Fruit fly (Drosophila melanogaster) whole organism, wandering third instar larva: ENCODE data around the gene CG13113.

Experiments
- Abd-B ChIP-seq: fragments of >200 bp; optimal IDR thresholded peaks from 2 replicates; lab custom pipeline; 2017; ENCODE audit warnings: missing biosample characterization, missing genetic modification characterization
- CG32264 ChIP-seq: fragments of 200-800 bp; sonication (Bioruptor generic); optimal IDR thresholded peaks from 2 replicates; lab custom pipeline; 2016; ENCODE audit warnings: missing biosample characterization, missing genetic modification characterization
- CG9705 ChIP-seq: fragments of 200-800 bp; sonication (Bioruptor generic); optimal IDR thresholded peaks from 2 replicates; lab custom pipeline; 2018; ENCODE audit warnings: missing biosample characterization, mild to moderate bottlenecking, missing genetic modification characterization
- CrebA ChIP-seq: fragments of 200-800 bp; sonication (Bioruptor generic); optimal IDR thresholded peaks from 2 replicates; lab custom pipeline; 2016; ENCODE audit warnings: missing biosample characterization, mild to moderate bottlenecking, missing genetic modification characterization, borderline replicate concordance
- Dfd ChIP-seq: fragments of >200 bp; optimal IDR thresholded peaks from 2 replicates; lab custom pipeline; 2017; ENCODE audit warnings: missing biosample characterization, missing genetic modification characterization
- Dif ChIP-seq: fragments of 200-275, 200-300 bp; sonication (Bioruptor generic); optimal IDR thresholded peaks from 2 replicates; lab custom pipeline; 2018; ENCODE audit warnings: missing biosample characterization, missing genetic modification characterization; ENCODE audit not compliant: partially characterized antibody
- GATAd ChIP-seq: sonication (Bioruptor generic); optimal IDR thresholded peaks from 2 replicates; lab custom pipeline; 2016; ENCODE audit warnings: missing biosample characterization, missing genetic modification characterization
- HLH106 ChIP-seq: fragments of 200-800 bp; optimal IDR thresholded peaks from 3 replicates; lab custom pipeline; 2019; ENCODE audit warnings: missing biosample characterization, mild to moderate bottlenecking, missing genetic modification characterization, moderate library complexity
- Hnf4 ChIP-seq: fragments of 200-800 bp; sonication (Bioruptor generic); optimal IDR thresholded peaks from 2 replicates; lab custom pipeline; 2016; ENCODE audit warnings: missing biosample characterization, mild to moderate bottlenecking, missing genetic modification characterization
- Hr78 ChIP-seq: fragments of >200 bp; optimal IDR thresholded peaks from 2 replicates; lab custom pipeline; 2017; ENCODE audit warnings: missing biosample characterization, missing genetic modification characterization
- Hr83 ChIP-seq: fragments of 200-300 bp; sonication (Bioruptor generic); optimal IDR thresholded peaks from 2 replicates; lab custom pipeline; 2016; ENCODE audit warnings: missing biosample characterization, mild to moderate bottlenecking, missing genetic modification characterization, moderate library complexity; ENCODE audit not compliant: poor library complexity, severe bottlenecking
- Jra ChIP-seq: sonication (Bioruptor generic); optimal IDR thresholded peaks from 2 replicates; lab custom pipeline; 2016; ENCODE audit warnings: missing biosample characterization, missing genetic modification characterization
- Mio ChIP-seq: sonication (Bioruptor generic); optimal IDR thresholded peaks from 2 replicates; lab custom pipeline; 2016; ENCODE audit warnings: missing biosample characterization, missing genetic modification characterization
- Myc ChIP-seq: fragments of >200 bp; optimal IDR thresholded peaks from 2 replicates; lab custom pipeline; 2017
- N ChIP-seq: fragments of >200 bp; optimal IDR thresholded peaks from 2 replicates; lab custom pipeline; 2018; ENCODE audit warnings: missing biosample characterization, missing external identifiers, missing genetic modification characterization
- OdsH ChIP-seq: fragments of 200-800 bp; sonication (Bioruptor generic); optimal IDR thresholded peaks from 2 replicates; lab custom pipeline; 2016; ENCODE audit warnings: missing biosample characterization, mild to moderate bottlenecking, missing genetic modification characterization
- Rel ChIP-seq, 2 experiments: fragments of 200-800 bp; sonication (Bioruptor generic) in 1 of 2; optimal IDR thresholded peaks; 2 replicates in 1 of 2; 3 replicates in 1 of 2; lab custom pipeline; 2016 to 2019; ENCODE audit warnings: mild to moderate bottlenecking in 2 of 2, missing biosample characterization in 2 of 2, missing genetic modification characterization in 2 of 2, moderate library complexity in 1 of 2
- Sp1 ChIP-seq: fragments of 200-800 bp; sonication (Bioruptor generic); optimal IDR thresholded peaks from 3 replicates; lab custom pipeline; 2019; ENCODE audit warnings: missing biosample characterization, mild to moderate bottlenecking, missing genetic modification characterization, moderate library complexity
- Vsx2 ChIP-seq: fragments of 200-300, 225-300 bp; sonication (Bioruptor generic); optimal IDR thresholded peaks from 2 replicates; lab custom pipeline; 2018; ENCODE audit warnings: missing biosample characterization, missing genetic modification characterization; ENCODE audit not compliant: partially characterized antibody
- br ChIP-seq: fragments of 200-800 bp; sonication (Bioruptor generic); optimal IDR thresholded peaks from 2 replicates; lab custom pipeline; 2016; ENCODE audit warnings: missing biosample characterization, missing genetic modification characterization
- brk ChIP-seq: fragments of 200-800 bp; sonication (Bioruptor generic); optimal IDR thresholded peaks from 2 replicates; lab custom pipeline; 2016; ENCODE audit warnings: missing biosample characterization, mild to moderate bottlenecking, missing genetic modification characterization
- dl ChIP-seq, 2 experiments: fragments of 175-275, 200-275 bp in 1 of 2; fragments of 200-275 bp in 1 of 2; sonication (Bioruptor generic); optimal IDR thresholded peaks; lab custom pipeline; 2018; ENCODE audit warnings: mild to moderate bottlenecking in 2 of 2, missing biosample characterization in 2 of 2, missing genetic modification characterization in 2 of 2, moderate library complexity in 2 of 2; ENCODE audit not compliant: partially characterized antibody in 2 of 2, insufficient read depth in 1 of 2
- dmrt93B ChIP-seq: fragments of 200-800 bp; sonication (Bioruptor generic); optimal IDR thresholded peaks from 2 replicates; lab custom pipeline; 2018; ENCODE audit warnings: missing biosample characterization, mild to moderate bottlenecking, missing genetic modification characterization
- dsf ChIP-seq: sonication (Bioruptor generic); optimal IDR thresholded peaks from 2 replicates; lab custom pipeline; 2016; ENCODE audit warnings: missing biosample characterization, missing genetic modification characterization, borderline replicate concordance
- ey ChIP-seq: fragments of 200-800 bp; sonication (Bioruptor generic); optimal IDR thresholded peaks from 2 replicates; lab custom pipeline; 2016; ENCODE audit warnings: missing biosample characterization, missing genetic modification characterization
- foxo ChIP-seq, 2 experiments: fragments of 200-800 bp; sonication (Bioruptor generic); optimal IDR thresholded peaks; 2 replicates in 1 of 2; 3 replicates in 1 of 2; lab custom pipeline; 2016 to 2017; ENCODE audit warnings: missing biosample characterization in 2 of 2, missing genetic modification characterization in 2 of 2
- fru ChIP-seq: fragments of 200-800 bp; sonication (Bioruptor generic); optimal IDR thresholded peaks from 3 replicates; lab custom pipeline; 2016; ENCODE audit warnings: missing biosample characterization, mild to moderate bottlenecking, missing genetic modification characterization
- h ChIP-seq: fragments of 200-800 bp; sonication (Bioruptor generic); optimal IDR thresholded peaks from 3 replicates; lab custom pipeline; 2016; ENCODE audit warnings: missing biosample characterization, mild to moderate bottlenecking, missing genetic modification characterization
- lola ChIP-seq: fragments of >200 bp; optimal IDR thresholded peaks from 2 replicates; lab custom pipeline; 2017; ENCODE audit warnings: missing biosample characterization, missing genetic modification characterization
- pan ChIP-seq: fragments of >200 bp; optimal IDR thresholded peaks from 2 replicates; lab custom pipeline; 2017
- psq ChIP-seq: fragments of 200-800 bp; sonication (Bioruptor generic); optimal IDR thresholded peaks from 3 replicates; lab custom pipeline; 2017; ENCODE audit warnings: missing biosample characterization, mild to moderate bottlenecking, missing genetic modification characterization, moderate library complexity
- rgr ChIP-seq: fragments of 200-800 bp; sonication (Bioruptor generic); optimal IDR thresholded peaks from 3 replicates; lab custom pipeline; 2016; ENCODE audit warnings: missing biosample characterization, mild to moderate bottlenecking, missing genetic modification characterization
- sage ChIP-seq: fragments of 200-800 bp; sonication (Bioruptor generic); optimal IDR thresholded peaks from 2 replicates; lab custom pipeline; 2016; ENCODE audit warnings: missing biosample characterization, mild to moderate bottlenecking, missing genetic modification characterization
- sv ChIP-seq: fragments of 200-800 bp; sonication (Bioruptor generic); optimal IDR thresholded peaks from 3 replicates; lab custom pipeline; 2016; ENCODE audit warnings: missing biosample characterization, missing genetic modification characterization
- tai ChIP-seq: sonication (Bioruptor generic); optimal IDR thresholded peaks from 2 replicates; lab custom pipeline; 2016; ENCODE audit warnings: missing biosample characterization, missing genetic modification characterization
- usp ChIP-seq: fragments of >200 bp; optimal IDR thresholded peaks from 2 replicates; lab custom pipeline; 2017; ENCODE audit warnings: missing biosample characterization, missing genetic modification characterization

CG13113 gene

dm6 chr2L:9512401-9513198 lies 31.4 kb upstream of the CG13113 start:
- no peak for TF ChIP-seq CrebA (GFP tag; lab: Kevin White, UChicago)
- TF ChIP-seq h = no peak
- TF ChIP-seq CG32264 = no peak
- TF ChIP-seq ey (GFP tag; lab: Kevin White, UChicago) = no peak
- TF ChIP-seq foxo (GFP tag; optimal IDR thresholded peaks at IDR 0.05; lab: Kevin White, UChicago) = no peak
- TF ChIP-seq Rel (GFP tag; optimal IDR thresholded peaks at IDR 0.05; lab: Kevin White, UChicago) = no peak
- TF ChIP-seq Rel (tag; optimal IDR thresholded peaks at IDR 0.05; lab: Kevin White, UChicago) = no peak
- TF ChIP-seq tai (GFP tag; lab: Kevin White, UChicago) = no peak
- TF ChIP-seq lola (GFP tag; lab: Kevin White, UChicago) = no peak
- no peak for TF ChIP-seq HLH106 (tag; lab: Kevin White, UChicago)
- no peak for TF ChIP-seq brk (GFP tag; lab: Kevin White, UChicago)
- TF ChIP-seq Mio (GFP tag; lab: Kevin White, UChicago) = no peak
- TF ChIP-seq psq (GFP tag; lab: Kevin White, UChicago) = no peak
- no peak for TF ChIP-seq dl (GFP tag; optimal IDR thresholded peaks at IDR 0.05; lab: Kevin White, UChicago; ENCODE audit: insufficient read depth in 1 of 2, partially characterized antibody in 2 of 2)
- TF ChIP-seq Sp1 (GFP tag; lab: Kevin White, UChicago) = no peak
- no peak for TF ChIP-seq Hr83 (GFP tag; lab: Kevin White, UChicago)
- TF ChIP-seq Vsx2 (GFP tag; lab: Kevin White, UChicago) = no peak
- no peak for TF ChIP-seq CG9705 (GFP tag; lab: Kevin White, UChicago)
- TF ChIP-seq Abd-B = no peak
- no peak for TF ChIP-seq Hr78 (GFP tag; lab: Kevin White, UChicago)

- TF ChIP-seq Jra (GFP tag; lab: Kevin White, UChicago) (no peak), dsf (no peak), tai (GFP tag; lab: Kevin White, UChicago) (no peak), Rel (GFP tag; optimal IDR thresholded peaks at IDR 0.05; lab: Kevin White, UChicago) (no peak), Rel (tag; optimal IDR thresholded peaks at IDR 0.05; lab: Kevin White, UChicago) (peak; percentile 50), N (no peak), Hnf4 (GFP tag; lab: Kevin White, UChicago) (no peak), h (peak; percentile 9), rgr (peak; percentile 8), OdsH (no peak), fru (no peak), sv (GFP tag; lab: Kevin White, UChicago) (no peak), Vsx2 (GFP tag; lab: Kevin White, UChicago) (no peak), Sp1 (GFP tag; lab: Kevin White, UChicago) (peak; percentile 14), CG32264 (no peak), Mio (GFP tag; lab: Kevin White, UChicago) (no peak)
These were observed 30.2 kb upstream of the CG13113 start for dm6 chr2L:9513771-9514170.

- no peak for TF ChIP-seq dl (GFP tag; optimal IDR thresholded peaks at IDR 0.05; lab: Kevin White, UChicago; ENCODE audit: insufficient read depth in 1 of 2, partially characterized antibody in 2 of 2)
- TF ChIP-seq rgr = peak; percentile 96
- peak; percentile 76 for TF ChIP-seq CG32264
- TF ChIP-seq Hr78 (GFP tag; lab: Kevin White, UChicago) = no peak
- TF ChIP-seq Hr83 (GFP tag; lab: Kevin White, UChicago) = peak; percentile 82
- TF ChIP-seq lola (GFP tag; lab: Kevin White, UChicago) = no peak
- peak; percentile 87 for TF ChIP-seq dmrt93B (GFP tag; lab: Kevin White, UChicago)
- TF ChIP-seq N = peak; percentile 29
- TF ChIP-seq dsf = peak; percentile 89
- TF ChIP-seq Dfd (GFP tag; lab: Kevin White, UChicago) = no peak
- TF ChIP-seq CG9705 (GFP tag; lab: Kevin White, UChicago) = peak; percentile 91
- peak; percentile 93 for TF ChIP-seq br (GFP tag; lab: Kevin White, UChicago)
- peak; percentile 50 for TF ChIP-seq Dif
- peak; percentile 62 to 96 for TF ChIP-seq foxo (GFP tag; optimal IDR thresholded peaks at IDR 0.05; lab: Kevin White, UChicago)
- TF ChIP-seq Rel (GFP tag; optimal IDR thresholded peaks at IDR 0.05; lab: Kevin White, UChicago) = peak; percentile 14
- TF ChIP-seq Rel (tag; optimal IDR thresholded peaks at IDR 0.05; lab: Kevin White, UChicago) = peak; percentile 79
- peak; percentile 95 for TF ChIP-seq ey (GFP tag; lab: Kevin White, UChicago)
- no peak for TF ChIP-seq pan (lab: Kevin White, UChicago)
- TF ChIP-seq h = peak; percentile 96
- peak; percentile 77 for TF ChIP-seq GATAd (GFP tag; lab: Kevin White, UChicago)
- TF ChIP-seq CrebA (GFP tag; lab: Kevin White, UChicago) = peak; percentile 77
- no peak for TF ChIP-seq Vsx2 (GFP tag; lab: Kevin White, UChicago)
- peak; percentile 91 for TF ChIP-seq Sp1 (GFP tag; lab: Kevin White, UChicago)
- peak; percentile 96 for TF ChIP-seq Hnf4 (GFP tag; lab: Kevin White, UChicago)
- peak; percentile 91 for TF ChIP-seq sage (GFP tag; lab: Kevin White, UChicago)
- no peak for TF ChIP-seq usp
- TF ChIP-seq OdsH = peak; percentile 90
- TF ChIP-seq Myc (lab: Kevin White, UChicago) = peak; percentile 83
- TF ChIP-seq Jra (GFP tag; lab: Kevin White, UChicago) = peak; percentile 93
- peak; percentile 96 for TF ChIP-seq HLH106 (tag; lab: Kevin White, UChicago)
- peak; percentile 31 for TF ChIP-seq Mio (GFP tag; lab: Kevin White, UChicago)
- no peak for TF ChIP-seq Abd-B
These were observed 22.8 kb upstream of the CG13113 start, which contains the start of gene Oatp30B for dm6 chr2L:9520886-9521868. Gene Oatp30B, plus strand, starts transcription at chr2L:9521210.
